Worm (Caenorhabditis elegans) whole organism, L3 larva: Measurements from ENCODE around the gene Y82E9BR.6.

Experiments used
- R02D3.7 ChIP-seq: fragments of 150-350 bp; optimal IDR thresholded peaks from 2 replicates; lab custom pipeline; 2014; ENCODE audit warnings: missing biosample characterization, missing genetic modification characterization
- ZK546.5 ChIP-seq: sonication (generic microtip); optimal IDR thresholded peaks from 2 replicates; lab custom pipeline; 2017; ENCODE audit warnings: missing biosample characterization, missing genetic modification characterization
- aly-2 ChIP-seq: fragments of 150-350 bp; optimal IDR thresholded peaks from 2 replicates; lab custom pipeline; 2014; ENCODE audit warnings: missing biosample characterization, missing genetic modification characterization
- ama-1 ChIP-seq: fragments of 150-350 bp; optimal IDR thresholded peaks from 2 replicates; lab custom pipeline; 2018
- ceh-16 ChIP-seq: sonication (generic microtip); optimal IDR thresholded peaks from 2 replicates; lab custom pipeline; 2017; ENCODE audit warnings: missing biosample characterization, missing genetic modification characterization
- ceh-28 ChIP-seq: fragments of 150-350 bp; optimal IDR thresholded peaks from 2 replicates; lab custom pipeline; 2014; ENCODE audit warnings: missing biosample characterization, missing genetic modification reagents, missing genetic modification characterization
- ceh-82 ChIP-seq: fragments of 150-350 bp; optimal IDR thresholded peaks from 2 replicates; lab custom pipeline; 2014; ENCODE audit warnings: missing biosample characterization, missing genetic modification characterization
- ceh-9 ChIP-seq: sonication (generic microtip); optimal IDR thresholded peaks from 2 replicates; lab custom pipeline; 2018; ENCODE audit warnings: missing biosample characterization, missing genetic modification characterization
- daf-12 ChIP-seq: fragments of 150-350 bp; optimal IDR thresholded peaks from 2 replicates; lab custom pipeline; 2014; ENCODE audit warnings: missing biosample characterization, missing genetic modification reagents, missing genetic modification characterization
- egl-27 ChIP-seq: sonication (generic microtip); optimal IDR thresholded peaks from 4 replicates; lab custom pipeline; 2017; ENCODE audit warnings: missing biosample characterization, missing genetic modification reagents, missing genetic modification characterization
- egl-5 ChIP-seq: fragments of 150-350 bp; optimal IDR thresholded peaks from 2 replicates; lab custom pipeline; 2017; ENCODE audit warnings: missing biosample characterization, missing genetic modification reagents, missing genetic modification characterization, inconsistent platforms
- elt-1 ChIP-seq: fragments of 150-350 bp; optimal IDR thresholded peaks from 2 replicates; lab custom pipeline; 2014; ENCODE audit warnings: missing biosample characterization, missing genetic modification characterization
- elt-2 ChIP-seq: sonication (generic microtip); optimal IDR thresholded peaks from 2 replicates; lab custom pipeline; 2016; ENCODE audit warnings: missing genetic modification reagents, mild to moderate bottlenecking, missing genetic modification characterization, missing compliant biosample characterization
- elt-3 ChIP-seq, 3 experiments: fragments of 150-350 bp in 1 of 3; sonication (generic microtip) in 2 of 3; optimal IDR thresholded peaks; 2 replicates in 2 of 3; 4 replicates in 1 of 3; lab custom pipeline; 2014 to 2017; ENCODE audit warnings: missing biosample characterization in 3 of 3, missing genetic modification characterization in 3 of 3
- eor-1 ChIP-seq, 2 experiments: fragments of 150-350 bp; optimal IDR thresholded peaks; 2 replicates each; lab custom pipeline; 2014 to 2018; ENCODE audit warnings: missing biosample characterization in 2 of 2, missing genetic modification characterization in 2 of 2
- fkh-10 ChIP-seq: sonication (generic microtip); optimal IDR thresholded peaks from 2 replicates; lab custom pipeline; 2017; ENCODE audit warnings: missing biosample characterization, missing genetic modification reagents, missing genetic modification characterization
- fkh-2 ChIP-seq: fragments of 150-350 bp; optimal IDR thresholded peaks from 2 replicates; lab custom pipeline; 2014; ENCODE audit warnings: missing biosample characterization, missing genetic modification reagents, missing genetic modification characterization
- fos-1 ChIP-seq: fragments of 150-350 bp; optimal IDR thresholded peaks from 2 replicates; lab custom pipeline; 2014; ENCODE audit warnings: missing biosample characterization, missing genetic modification characterization
- hmg-11 ChIP-seq: sonication (generic microtip); optimal IDR thresholded peaks from 2 replicates; lab custom pipeline; 2016; ENCODE audit warnings: missing genetic modification characterization, missing compliant biosample characterization
- jun-1 ChIP-seq: fragments of 150-350 bp; optimal IDR thresholded peaks from 2 replicates; lab custom pipeline; 2014; ENCODE audit warnings: missing biosample characterization, missing genetic modification reagents, missing genetic modification characterization
- lin-15B ChIP-seq: fragments of 150-350 bp; optimal IDR thresholded peaks from 2 replicates; lab custom pipeline; 2014; ENCODE audit warnings: missing biosample characterization, missing genetic modification characterization
- lin-39 ChIP-seq: fragments of 150-350 bp; optimal IDR thresholded peaks from 2 replicates; lab custom pipeline; 2018; ENCODE audit warnings: missing biosample characterization, missing genetic modification reagents, missing genetic modification characterization
- lsy-12 ChIP-seq: sonication (generic microtip); optimal IDR thresholded peaks from 2 replicates; lab custom pipeline; 2016; ENCODE audit warnings: mild to moderate bottlenecking, missing genetic modification characterization, missing compliant biosample characterization
- mdl-1 ChIP-seq: fragments of 150-350 bp; optimal IDR thresholded peaks from 2 replicates; lab custom pipeline; 2014; ENCODE audit warnings: missing biosample characterization, missing genetic modification characterization
- mml-1 ChIP-seq: fragments of 150-350 bp; sonication (generic microtip); optimal IDR thresholded peaks from 3 replicates; lab custom pipeline; 2014; ENCODE audit warnings: missing biosample characterization, missing genetic modification characterization
- nfya-1 ChIP-seq: sonication (generic microtip); optimal IDR thresholded peaks from 2 replicates; lab custom pipeline; 2017; ENCODE audit warnings: missing genetic modification characterization, mild to moderate bottlenecking, missing compliant biosample characterization, antibody characterized with exemption, moderate library complexity; ENCODE audit not compliant: insufficient read depth
- nhr-11 ChIP-seq: fragments of 150-350 bp; optimal IDR thresholded peaks from 2 replicates; lab custom pipeline; 2014; ENCODE audit warnings: missing biosample characterization, missing genetic modification characterization
- nhr-12 ChIP-seq: fragments of 150-350 bp; optimal IDR thresholded peaks from 2 replicates; lab custom pipeline; 2014; ENCODE audit warnings: missing biosample characterization, missing genetic modification characterization
- nhr-23 ChIP-seq: fragments of 150-350 bp; optimal IDR thresholded peaks from 2 replicates; lab custom pipeline; 2014; ENCODE audit warnings: missing biosample characterization, missing genetic modification reagents, missing genetic modification characterization
- nhr-237 ChIP-seq: fragments of 150-350 bp; optimal IDR thresholded peaks from 2 replicates; lab custom pipeline; 2014; ENCODE audit warnings: missing biosample characterization, missing genetic modification characterization
- nhr-25 ChIP-seq: sonication (generic microtip); optimal IDR thresholded peaks from 2 replicates; lab custom pipeline; 2017; ENCODE audit warnings: missing biosample characterization, missing genetic modification characterization
- nhr-28 ChIP-seq: fragments of 150-350 bp; optimal IDR thresholded peaks from 2 replicates; lab custom pipeline; 2014; ENCODE audit warnings: missing biosample characterization, missing genetic modification characterization
- nhr-43 ChIP-seq: sonication (generic microtip); optimal IDR thresholded peaks from 2 replicates; lab custom pipeline; 2016; ENCODE audit warnings: mild to moderate bottlenecking, missing genetic modification characterization, missing compliant biosample characterization; ENCODE audit not compliant: poor library complexity, severe bottlenecking
- nhr-67 ChIP-seq: fragments of 150-350 bp; optimal IDR thresholded peaks from 2 replicates; lab custom pipeline; 2014; ENCODE audit warnings: missing biosample characterization, missing genetic modification characterization
- nhr-76 ChIP-seq: fragments of 150-350 bp; sonication (generic microtip); optimal IDR thresholded peaks from 5 replicates; lab custom pipeline; 2014; ENCODE audit warnings: missing biosample characterization, missing genetic modification characterization
- nhr-77 ChIP-seq: fragments of 150-350 bp; optimal IDR thresholded peaks from 2 replicates; lab custom pipeline; 2014; ENCODE audit warnings: missing biosample characterization, missing genetic modification characterization
- pha-4 ChIP-seq: fragments of 150-350 bp; optimal IDR thresholded peaks from 2 replicates; lab custom pipeline; 2014; ENCODE audit warnings: missing biosample characterization, missing genetic modification reagents, missing genetic modification characterization
- pqm-1 ChIP-seq: fragments of 150-350 bp; optimal IDR thresholded peaks from 2 replicates; lab custom pipeline; 2017; ENCODE audit warnings: missing biosample characterization, missing genetic modification characterization, inconsistent platforms
- sea-2 ChIP-seq: fragments of 150-350 bp; sonication (generic microtip); optimal IDR thresholded peaks from 4 replicates; lab custom pipeline; 2014; ENCODE audit warnings: missing biosample characterization, missing genetic modification reagents, missing genetic modification characterization
- skn-1 ChIP-seq: fragments of 150-350 bp; optimal IDR thresholded peaks from 2 replicates; lab custom pipeline; 2014; ENCODE audit warnings: missing biosample characterization, missing genetic modification characterization
- snpc-4 ChIP-seq: fragments of 150-350 bp; optimal IDR thresholded peaks from 2 replicates; lab custom pipeline; 2014; ENCODE audit warnings: missing biosample characterization, missing genetic modification characterization
- tbx-2 ChIP-seq: sonication (generic microtip); optimal IDR thresholded peaks from 2 replicates; lab custom pipeline; 2016; ENCODE audit warnings: mild to moderate bottlenecking, missing genetic modification characterization, missing compliant biosample characterization
- unc-39 ChIP-seq: sonication (generic microtip); optimal IDR thresholded peaks from 4 replicates; lab custom pipeline; 2017; ENCODE audit warnings: missing biosample characterization, missing genetic modification characterization
- unc-62 ChIP-seq: fragments of 150-350 bp; sonication (generic microtip); optimal IDR thresholded peaks from 4 replicates; lab custom pipeline; 2014; ENCODE audit warnings: missing biosample characterization, missing genetic modification reagents, missing genetic modification characterization
- zag-1 ChIP-seq: fragments of 150-350 bp; optimal IDR thresholded peaks from 2 replicates; lab custom pipeline; 2014; ENCODE audit warnings: missing biosample characterization, missing genetic modification characterization
- ztf-11 ChIP-seq: fragments of 150-350 bp; optimal IDR thresholded peaks from 2 replicates; lab custom pipeline; 2014; ENCODE audit warnings: missing biosample characterization, missing genetic modification characterization
- ztf-4 ChIP-seq: fragments of 150-350 bp; optimal IDR thresholded peaks from 2 replicates; lab custom pipeline; 2014; ENCODE audit warnings: missing biosample characterization, missing genetic modification characterization

Y82E9BR.6 gene

DNA sequence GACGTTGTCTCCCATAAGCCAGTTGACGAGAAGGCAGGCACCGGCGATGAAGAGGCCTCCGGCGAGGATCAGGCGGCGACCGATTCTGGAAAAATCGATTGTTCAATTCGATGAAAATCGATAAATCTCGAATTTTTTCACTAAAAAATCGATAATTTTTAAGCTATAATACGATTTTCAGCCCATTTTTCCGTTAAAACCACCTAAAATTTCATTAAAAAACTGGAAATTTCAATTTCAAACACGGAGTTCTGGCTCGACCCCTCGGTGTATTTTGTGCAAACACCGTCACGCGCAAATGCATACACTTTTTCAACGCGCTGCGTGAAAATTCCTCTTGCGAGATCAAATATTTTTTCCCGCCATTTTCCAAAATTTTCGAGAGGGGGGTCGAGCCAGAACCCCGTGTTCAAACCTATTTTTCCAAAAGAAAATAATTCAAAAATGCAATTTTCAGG, 39.4 kb downstream of the Y82E9BR.6 start:
- TF ChIP-seq ceh-28 (tag; lab: Kevin White, UChicago): peak; percentile 55

ce11 chrIII:1421436-1421835, 40.4 kb downstream of the Y82E9BR.6 start:
- TF ChIP-seq zag-1 (tag; lab: Kevin White, UChicago) (no peak), egl-5 (tag; lab: Kevin White, UChicago) (no peak), nhr-237 (tag; lab: Kevin White, UChicago) (no peak), lin-15B (tag; lab: Kevin White, UChicago) (no peak), sea-2 (GFP tag; lab: Kevin White, UChicago) (no peak), ZK546.5 (tag; lab: Kevin White, UChicago) (no peak), fkh-2 (tag; lab: Kevin White, UChicago) (no peak), nhr-25 (tag; lab: Kevin White, UChicago) (no peak), ceh-9 (tag; lab: Kevin White, UChicago) (no peak), mml-1 (tag; lab: Kevin White, UChicago) (no peak), ama-1 (no peak), lsy-12 (tag; lab: Kevin White, UChicago) (no peak), pha-4 (tag; lab: Kevin White, UChicago) (no peak), nhr-11 (tag; lab: Kevin White, UChicago) (no peak), skn-1 (tag; lab: Kevin White, UChicago) (no peak), mdl-1 (no peak)
- TF ChIP-seq, all 47 proteins: peak for 0

DNA sequence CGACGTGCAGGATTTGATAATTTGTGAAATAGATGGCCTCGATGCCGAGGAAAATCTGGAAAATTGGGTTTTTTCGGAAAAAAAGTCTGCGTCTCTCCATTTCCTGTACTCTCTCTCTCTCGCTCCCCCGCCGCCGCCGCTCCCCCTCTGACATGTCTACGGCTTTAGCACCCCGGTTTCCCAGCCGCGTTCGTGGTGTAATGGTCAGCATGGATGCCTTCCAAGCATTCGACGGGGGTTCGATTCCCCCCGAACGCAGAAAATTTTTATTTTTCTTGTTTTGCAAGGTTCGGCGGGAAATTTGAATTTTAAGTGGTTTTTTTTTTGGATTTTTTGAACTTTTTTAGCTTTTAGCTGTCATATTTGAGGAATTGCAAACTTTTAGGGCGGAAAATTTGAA, 43.3 kb downstream of the Y82E9BR.6 start:
- TF ChIP-seq lin-15B (tag; lab: Kevin White, UChicago) (peak; percentile 94), nhr-77 (no peak), nhr-23 (tag; lab: Kevin White, UChicago) (peak; percentile 24), nfya-1 (peak; percentile 78), nhr-43 (tag; lab: Kevin White, UChicago) (no peak), egl-5 (tag; lab: Kevin White, UChicago) (no peak), aly-2 (tag; lab: Kevin White, UChicago) (no peak), skn-1 (tag; lab: Kevin White, UChicago) (peak; percentile 77), ceh-9 (tag; lab: Kevin White, UChicago) (no peak), ceh-16 (no peak), nhr-12 (no peak), nhr-11 (tag; lab: Kevin White, UChicago) (no peak), nhr-76 (no peak), eor-1 (tag; optimal IDR thresholded peaks at IDR 0.05; lab: Kevin White, UChicago) (no peak), nhr-28 (tag; lab: Kevin White, UChicago) (no peak), pqm-1 (tag; lab: Kevin White, UChicago) (peak; percentile 1), zag-1 (tag; lab: Kevin White, UChicago) (peak; percentile 6), hmg-11 (tag; lab: Kevin White, UChicago) (peak; percentile 94), elt-3 (tag; optimal IDR thresholded peaks at IDR 0.05; lab: Kevin White, UChicago) (no peak), unc-39 (no peak), unc-62 (GFP tag; lab: Kevin White, UChicago) (no peak), ztf-11 (tag; lab: Kevin White, UChicago) (no peak), ceh-82 (tag; lab: Kevin White, UChicago) (peak; percentile 13), egl-27 (tag; lab: Kevin White, UChicago) (no peak), mml-1 (tag; lab: Kevin White, UChicago) (no peak), pha-4 (tag; lab: Kevin White, UChicago) (peak; percentile 53), ceh-28 (tag; lab: Kevin White, UChicago) (no peak), mdl-1 (no peak), daf-12 (tag; lab: Kevin White, UChicago) (no peak), tbx-2 (tag; lab: Kevin White, UChicago) (peak; percentile 25), sea-2 (GFP tag; lab: Kevin White, UChicago) (no peak), fkh-10 (GFP tag; lab: Kevin White, UChicago) (peak; percentile 7), snpc-4 (tag; lab: Kevin White, UChicago) (no peak), elt-2 (tag; lab: Kevin White, UChicago) (peak; percentile 35), nhr-25 (tag; lab: Kevin White, UChicago) (peak; percentile 6), elt-1 (no peak), fkh-2 (tag; lab: Kevin White, UChicago) (no peak), nhr-237 (tag; lab: Kevin White, UChicago) (no peak), lin-39 (tag; lab: Kevin White, UChicago) (peak; percentile 84), lsy-12 (tag; lab: Kevin White, UChicago) (peak; percentile 73), ZK546.5 (tag; lab: Kevin White, UChicago) (no peak), R02D3.7 (tag; lab: Kevin White, UChicago) (no peak), ama-1 (no peak), nhr-67 (tag; lab: Kevin White, UChicago) (no peak), jun-1 (tag; lab: Kevin White, UChicago) (peak; percentile 71), fos-1 (tag; lab: Kevin White, UChicago) (no peak), ztf-4 (no peak)
- TF ChIP-seq, all 47 proteins: peak for 16
